Fruit fly (Drosophila melanogaster): ENCODE data around the gene Sgp.

dm6 chr2L:8548118-8548517 is 28.6 kb downstream of the Sgp start:
- TF ChIP-seq cnc (optimal IDR thresholded peaks at IDR 0.05) (no peak), kay (GFP tag; ENCODE audit: borderline replicate concordance) (no peak), CG7045 (GFP tag; optimal IDR thresholded peaks at IDR 0.05) (no peak), Crg-1 (GFP tag; optimal IDR thresholded peaks at IDR 0.05) (no peak), CG1620 (GFP tag; optimal IDR thresholded peaks at IDR 0.05) (no peak), toe (GFP tag; optimal IDR thresholded peaks at IDR 0.05) (no peak), CG33017 (tag; optimal IDR thresholded peaks at IDR 0.05) (no peak), CG7101 (tag; optimal IDR thresholded peaks at IDR 0.05) (no peak), CG5204 (GFP tag; optimal IDR thresholded peaks at IDR 0.05) (no peak)

Measured in whole organism, adult.